Fruit fly (Drosophila melanogaster) whole organism, prepupa: ENCODE results near the gene FASN2.

Experiments
- Blimp-1 ChIP-seq: fragments of 200-800 bp; sonication (Bioruptor generic); optimal IDR thresholded peaks from 3 replicates; lab custom pipeline; 2017; ENCODE audit warnings: missing biosample characterization, missing genetic modification characterization, mild to moderate bottlenecking, moderate library complexity, missing genetic modification reagents
- CG11294 ChIP-seq: fragments of 200-800 bp; sonication (Bioruptor generic); IDR thresholded peaks from 2 replicates; pipeline ENCODE4 v1.3.6; 2022; ENCODE audit warnings: missing biosample characterization, missing genetic modification characterization
- CG6808 ChIP-seq: fragments of 200-800 bp; sonication (Bioruptor generic); optimal IDR thresholded peaks from 3 replicates; lab custom pipeline; 2017; ENCODE audit warnings: missing biosample characterization, missing genetic modification characterization, mild to moderate bottlenecking, moderate library complexity, missing genetic modification reagents
- Gug ChIP-seq: fragments of 200-800 bp; sonication (Bioruptor generic); IDR thresholded peaks from 2 replicates; pipeline ENCODE4 v1.3.6; 2022; ENCODE audit warnings: missing biosample characterization, missing genetic modification characterization
- Hr39 ChIP-seq: fragments of 200-800 bp; sonication (Bioruptor generic); optimal IDR thresholded peaks from 2 replicates; lab custom pipeline; 2016; ENCODE audit warnings: missing biosample characterization, missing genetic modification characterization
- Lpt ChIP-seq: fragments of 200-800 bp; sonication (Bioruptor generic); optimal IDR thresholded peaks from 3 replicates; lab custom pipeline; 2016; ENCODE audit warnings: missing biosample characterization, missing genetic modification characterization
- Sox102F ChIP-seq: fragments of 200-800 bp; sonication (Bioruptor generic); optimal IDR thresholded peaks from 2 replicates; lab custom pipeline; 2016; ENCODE audit warnings: missing biosample characterization, mild to moderate bottlenecking, missing genetic modification characterization
- dsx ChIP-seq: fragments of 200-800 bp; optimal IDR thresholded peaks from 3 replicates; lab custom pipeline; 2019; ENCODE audit warnings: missing biosample characterization, mild to moderate bottlenecking, missing genetic modification characterization, moderate library complexity; ENCODE audit not compliant: poor library complexity, severe bottlenecking

- TF ChIP-seq Blimp-1 (no peak), Lpt (GFP tag; lab: Kevin White, UChicago) (no peak), Gug (GFP tag; lab: Robert Waterston, UW) (no peak), Sox102F (GFP tag; lab: Kevin White, UChicago) (no peak), dsx (GFP tag; lab: Kevin White, UChicago) (no peak), Hr39 (GFP tag; lab: Kevin White, UChicago) (no peak), CG6808 (no peak), CG11294 (GFP tag; lab: Robert Waterston, UW) (no peak)
These were observed 1.7 kb upstream of the FASN2 start, which contains the start of gene CG17261 for dm6 chr2L:3041918-3042615.
